Fruit fly (Drosophila melanogaster): ENCODE data around the gene CG6885.

- TF ChIP-seq Myc (optimal IDR thresholded peaks at IDR 0.05) (no peak), HLH106 (tag; optimal IDR thresholded peaks at IDR 0.05) (no peak), rgr (GFP tag; optimal IDR thresholded peaks at IDR 0.05) (no peak), Mio (GFP tag; optimal IDR thresholded peaks at IDR 0.05) (no peak), CG9705 (GFP tag; optimal IDR thresholded peaks at IDR 0.05) (no peak), psq (GFP tag; optimal IDR thresholded peaks at IDR 0.05) (no peak), usp (GFP tag; optimal IDR thresholded peaks at IDR 0.05) (no peak), CG32264 (GFP tag; optimal IDR thresholded peaks at IDR 0.05) (no peak), Dfd (GFP tag; optimal IDR thresholded peaks at IDR 0.05) (no peak), br (GFP tag; optimal IDR thresholded peaks at IDR 0.05) (no peak), OdsH (GFP tag; optimal IDR thresholded peaks at IDR 0.05) (no peak), ey (GFP tag; optimal IDR thresholded peaks at IDR 0.05) (no peak), dmrt93B (GFP tag; optimal IDR thresholded peaks at IDR 0.05) (no peak)
Observed at dm6 chr3L:18723172-18723571, 21.1 kb upstream of the CG6885 start, which contains the start of gene CG12477.
